Fruit fly (Drosophila melanogaster): Measurements from ENCODE around the gene zfh1.
A peak's percentile ranks its signal among the peaks of the same experiment; 100 is the strongest.

zfh1 gene

DNA sequence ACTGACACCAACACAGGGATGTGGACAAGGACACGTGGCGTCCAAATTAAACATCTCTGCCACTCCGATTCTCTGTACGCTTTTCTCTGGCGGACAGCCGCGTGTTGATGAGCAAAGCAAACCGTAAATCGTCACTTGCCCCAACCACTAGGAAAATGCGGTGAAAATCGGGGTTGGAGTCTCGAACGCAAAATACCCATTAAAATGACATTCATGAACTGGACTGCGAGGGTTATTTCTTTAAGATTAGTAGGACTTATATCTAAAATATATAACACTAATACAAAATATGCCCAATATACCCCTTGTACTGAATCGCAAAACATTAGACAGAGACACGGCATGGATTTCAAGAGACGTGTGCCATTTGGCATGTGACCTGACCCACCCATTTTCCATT is 47.3 kb upstream of the zfh1 start (continued):
- TF ChIP-seq CG13296 (GFP tag; optimal IDR thresholded peaks at IDR 0.05) (no peak), Blimp-1 (GFP tag; optimal IDR thresholded peaks at IDR 0.05) (peak; percentile 41), D19B (GFP tag; optimal IDR thresholded peaks at IDR 0.05) (peak; percentile 73), CG7745 (tag; optimal IDR thresholded peaks at IDR 0.05) (no peak), ac (GFP tag; optimal IDR thresholded peaks at IDR 0.05) (no peak), CG4730 (GFP tag; IDR thresholded peaks at IDR 0.05) (0 out of 2 replicates have a peak, but pooled peaks have one; percentile 25), mld (GFP tag; IDR thresholded peaks at IDR 0.05; ENCODE audit: partially characterized antibody) (no peak), CG1024 (GFP tag; IDR thresholded peaks at IDR 0.05) (no peak), Med (GFP tag) (peak; percentile 75), CG1792 (GFP tag; optimal IDR thresholded peaks at IDR 0.05) (no peak), Trl (optimal IDR thresholded peaks at IDR 0.05) (no peak), Trl (GFP tag; optimal IDR thresholded peaks at IDR 0.05) (no peak), bcd (GFP tag; optimal IDR thresholded peaks at IDR 0.05) (no peak), BEAF-32 (GFP tag; optimal IDR thresholded peaks at IDR 0.05) (no peak), dysf (GFP tag; IDR thresholded peaks at IDR 0.05) (0 out of 3 replicates have a peak, but pooled peaks have one; percentile 35), CG8281 (tag; optimal IDR thresholded peaks at IDR 0.05) (no peak), tgo (GFP tag; IDR thresholded peaks at IDR 0.05) (peak; percentile 37; the same call in 1 of the 3 replicates), Sry-β (GFP tag; optimal IDR thresholded peaks at IDR 0.05) (no peak), CG8388 (GFP tag; optimal IDR thresholded peaks at IDR 0.05) (peak; percentile 4), wek (GFP tag; optimal IDR thresholded peaks at IDR 0.05) (no peak), pb (GFP tag; optimal IDR thresholded peaks at IDR 0.05) (no peak), CG8924 (tag; optimal IDR thresholded peaks at IDR 0.05) (peak; percentile 5), MESR4 (GFP tag; optimal IDR thresholded peaks at IDR 0.05) (no peak), CG9932 (GFP tag; IDR thresholded peaks at IDR 0.05) (no peak), en (GFP tag; optimal IDR thresholded peaks at IDR 0.05) (no peak), insv (GFP tag; optimal IDR thresholded peaks at IDR 0.05) (no peak), Ravus (GFP tag; IDR thresholded peaks at IDR 0.05) (no peak), wor (GFP tag; IDR thresholded peaks at IDR 0.05) (no peak), CG2129 (GFP tag; IDR thresholded peaks at IDR 0.05; ENCODE audit: partially characterized antibody) (no peak), fd96Cb (tag; optimal IDR thresholded peaks at IDR 0.05) (peak; percentile 19), CG6175 (GFP tag; IDR thresholded peaks at IDR 0.05) (no peak), mam (GFP tag; optimal IDR thresholded peaks at IDR 0.05) (no peak), cas (GFP tag; IDR thresholded peaks at IDR 0.05) (no peak), CG11456 (GFP tag; IDR thresholded peaks at IDR 0.05) (no peak), tap (tag; optimal IDR thresholded peaks at IDR 0.05) (no peak), wdn (GFP tag; IDR thresholded peaks at IDR 0.05) (no peak), Mes4 (GFP tag; optimal IDR thresholded peaks at IDR 0.05) (no peak), zfh1 (GFP tag; IDR thresholded peaks at IDR 0.05) (peak; percentile 81), CG4707 (GFP tag; optimal IDR thresholded peaks at IDR 0.05) (no peak), Gug (GFP tag; IDR thresholded peaks at IDR 0.05) (0 out of 4 replicates have a peak, but pooled peaks have one; percentile 6), Chrac-16 (GFP tag; optimal IDR thresholded peaks at IDR 0.05) (no peak), emc (GFP tag; optimal IDR thresholded peaks at IDR 0.05) (no peak), CG12659 (GFP tag; optimal IDR thresholded peaks at IDR 0.05) (no peak), sna (GFP tag; IDR thresholded peaks at IDR 0.05; ENCODE audit: partially characterized antibody) (no peak)
